Worm (Caenorhabditis elegans) whole organism, late embryonic: ENCODE data around the gene C04G2.5.

Experiments used
- F13H6.1 ChIP-seq: sonication (generic microtip); optimal IDR thresholded peaks from 2 replicates; lab custom pipeline; 2016; ENCODE audit warnings: missing genetic modification characterization, missing compliant biosample characterization
- ama-1 ChIP-seq: fragments of 150-350 bp; optimal IDR thresholded peaks from 2 replicates; lab custom pipeline; 2014
- ceh-31 ChIP-seq: sonication (generic microtip); optimal IDR thresholded peaks from 2 replicates; lab custom pipeline; 2016; ENCODE audit warnings: missing genetic modification characterization, missing compliant biosample characterization
- dve-1 ChIP-seq: sonication (generic microtip); optimal IDR thresholded peaks from 2 replicates; lab custom pipeline; 2017; ENCODE audit warnings: antibody characterized with exemption, mild to moderate bottlenecking, missing genetic modification characterization, missing compliant biosample characterization
- elt-2 ChIP-seq: sonication (generic microtip); optimal IDR thresholded peaks from 2 replicates; lab custom pipeline; 2016; ENCODE audit warnings: missing genetic modification reagents, missing genetic modification characterization, missing compliant biosample characterization
- ets-4 ChIP-seq: sonication (generic microtip); optimal IDR thresholded peaks from 2 replicates; lab custom pipeline; 2016; ENCODE audit warnings: missing genetic modification characterization, missing compliant biosample characterization
- hlh-6 ChIP-seq: sonication (generic microtip); optimal IDR thresholded peaks from 2 replicates; lab custom pipeline; 2016; ENCODE audit warnings: missing genotype, missing genetic modification characterization, missing compliant biosample characterization
- nhr-11 ChIP-seq: fragments of 150-350 bp; optimal IDR thresholded peaks from 2 replicates; lab custom pipeline; 2014; ENCODE audit warnings: missing biosample characterization, missing genetic modification characterization
- pha-4 ChIP-seq: fragments of 150-350 bp; optimal IDR thresholded peaks from 2 replicates; lab custom pipeline; 2018; ENCODE audit warnings: missing biosample characterization, missing genetic modification reagents, missing genetic modification characterization
- sdc-2 ChIP-seq: sonication (generic microtip); optimal IDR thresholded peaks from 2 replicates; lab custom pipeline; 2016; ENCODE audit warnings: missing genotype, missing genetic modification characterization, missing compliant biosample characterization

- no peak for TF ChIP-seq ceh-31 (tag; lab: Kevin White, UChicago)
- no peak for TF ChIP-seq sdc-2
- no peak for TF ChIP-seq nhr-11
- TF ChIP-seq F13H6.1 (tag; lab: Kevin White, UChicago) = no peak
- no peak for TF ChIP-seq hlh-6
- no peak for TF ChIP-seq elt-2 (tag; lab: Kevin White, UChicago)
- no peak for TF ChIP-seq dve-1 (tag; lab: Kevin White, UChicago)
- no peak for TF ChIP-seq pha-4 (tag; lab: Kevin White, UChicago)
- TF ChIP-seq ama-1 (lab: Kevin White, UChicago) = no peak
- no peak for TF ChIP-seq ets-4 (tag; lab: Kevin White, UChicago)
These were observed 21.7 kb upstream of the C04G2.5 start for ce11 chrIV:10116765-10117164.
